Fruit fly (Drosophila melanogaster) whole organism, wandering third instar larva: ENCODE data around the gene CG4570.

Experiments used
- Abd-B ChIP-seq: fragments of >200 bp; optimal IDR thresholded peaks from 2 replicates; lab custom pipeline; 2017; ENCODE audit warnings: missing biosample characterization, missing genetic modification characterization
- CG32264 ChIP-seq: fragments of 200-800 bp; sonication (Bioruptor generic); optimal IDR thresholded peaks from 2 replicates; lab custom pipeline; 2016; ENCODE audit warnings: missing biosample characterization, missing genetic modification characterization
- CG9705 ChIP-seq: fragments of 200-800 bp; sonication (Bioruptor generic); optimal IDR thresholded peaks from 2 replicates; lab custom pipeline; 2018; ENCODE audit warnings: missing biosample characterization, mild to moderate bottlenecking, missing genetic modification characterization
- CrebA ChIP-seq: fragments of 200-800 bp; sonication (Bioruptor generic); optimal IDR thresholded peaks from 2 replicates; lab custom pipeline; 2016; ENCODE audit warnings: missing biosample characterization, mild to moderate bottlenecking, missing genetic modification characterization, borderline replicate concordance
- Dfd ChIP-seq: fragments of >200 bp; optimal IDR thresholded peaks from 2 replicates; lab custom pipeline; 2017; ENCODE audit warnings: missing biosample characterization, missing genetic modification characterization
- Dif ChIP-seq: fragments of 200-275, 200-300 bp; sonication (Bioruptor generic); optimal IDR thresholded peaks from 2 replicates; lab custom pipeline; 2018; ENCODE audit warnings: missing biosample characterization, missing genetic modification characterization; ENCODE audit not compliant: partially characterized antibody
- GATAd ChIP-seq: sonication (Bioruptor generic); optimal IDR thresholded peaks from 2 replicates; lab custom pipeline; 2016; ENCODE audit warnings: missing biosample characterization, missing genetic modification characterization
- HLH106 ChIP-seq: fragments of 200-800 bp; optimal IDR thresholded peaks from 3 replicates; lab custom pipeline; 2019; ENCODE audit warnings: missing biosample characterization, mild to moderate bottlenecking, missing genetic modification characterization, moderate library complexity
- Hnf4 ChIP-seq: fragments of 200-800 bp; sonication (Bioruptor generic); optimal IDR thresholded peaks from 2 replicates; lab custom pipeline; 2016; ENCODE audit warnings: missing biosample characterization, mild to moderate bottlenecking, missing genetic modification characterization
- Hr78 ChIP-seq: fragments of >200 bp; optimal IDR thresholded peaks from 2 replicates; lab custom pipeline; 2017; ENCODE audit warnings: missing biosample characterization, missing genetic modification characterization
- Hr83 ChIP-seq: fragments of 200-300 bp; sonication (Bioruptor generic); optimal IDR thresholded peaks from 2 replicates; lab custom pipeline; 2016; ENCODE audit warnings: missing biosample characterization, mild to moderate bottlenecking, missing genetic modification characterization, moderate library complexity; ENCODE audit not compliant: poor library complexity, severe bottlenecking
- Jra ChIP-seq: sonication (Bioruptor generic); optimal IDR thresholded peaks from 2 replicates; lab custom pipeline; 2016; ENCODE audit warnings: missing biosample characterization, missing genetic modification characterization
- Mio ChIP-seq: sonication (Bioruptor generic); optimal IDR thresholded peaks from 2 replicates; lab custom pipeline; 2016; ENCODE audit warnings: missing biosample characterization, missing genetic modification characterization
- Myc ChIP-seq: fragments of >200 bp; optimal IDR thresholded peaks from 2 replicates; lab custom pipeline; 2017
- N ChIP-seq: fragments of >200 bp; optimal IDR thresholded peaks from 2 replicates; lab custom pipeline; 2018; ENCODE audit warnings: missing biosample characterization, missing external identifiers, missing genetic modification characterization
- OdsH ChIP-seq: fragments of 200-800 bp; sonication (Bioruptor generic); optimal IDR thresholded peaks from 2 replicates; lab custom pipeline; 2016; ENCODE audit warnings: missing biosample characterization, mild to moderate bottlenecking, missing genetic modification characterization
- Rel ChIP-seq, 2 experiments: fragments of 200-800 bp; sonication (Bioruptor generic) in 1 of 2; optimal IDR thresholded peaks; 2 replicates in 1 of 2; 3 replicates in 1 of 2; lab custom pipeline; 2016 to 2019; ENCODE audit warnings: mild to moderate bottlenecking in 2 of 2, missing biosample characterization in 2 of 2, missing genetic modification characterization in 2 of 2, moderate library complexity in 1 of 2
- Sp1 ChIP-seq: fragments of 200-800 bp; sonication (Bioruptor generic); optimal IDR thresholded peaks from 3 replicates; lab custom pipeline; 2019; ENCODE audit warnings: missing biosample characterization, mild to moderate bottlenecking, missing genetic modification characterization, moderate library complexity
- Vsx2 ChIP-seq: fragments of 200-300, 225-300 bp; sonication (Bioruptor generic); optimal IDR thresholded peaks from 2 replicates; lab custom pipeline; 2018; ENCODE audit warnings: missing biosample characterization, missing genetic modification characterization; ENCODE audit not compliant: partially characterized antibody
- br ChIP-seq: fragments of 200-800 bp; sonication (Bioruptor generic); optimal IDR thresholded peaks from 2 replicates; lab custom pipeline; 2016; ENCODE audit warnings: missing biosample characterization, missing genetic modification characterization
- brk ChIP-seq: fragments of 200-800 bp; sonication (Bioruptor generic); optimal IDR thresholded peaks from 2 replicates; lab custom pipeline; 2016; ENCODE audit warnings: missing biosample characterization, mild to moderate bottlenecking, missing genetic modification characterization
- dl ChIP-seq, 2 experiments: fragments of 175-275, 200-275 bp in 1 of 2; fragments of 200-275 bp in 1 of 2; sonication (Bioruptor generic); optimal IDR thresholded peaks; lab custom pipeline; 2018; ENCODE audit warnings: mild to moderate bottlenecking in 2 of 2, missing biosample characterization in 2 of 2, missing genetic modification characterization in 2 of 2, moderate library complexity in 2 of 2; ENCODE audit not compliant: partially characterized antibody in 2 of 2, insufficient read depth in 1 of 2
- dmrt93B ChIP-seq: fragments of 200-800 bp; sonication (Bioruptor generic); optimal IDR thresholded peaks from 2 replicates; lab custom pipeline; 2018; ENCODE audit warnings: missing biosample characterization, mild to moderate bottlenecking, missing genetic modification characterization
- dsf ChIP-seq: sonication (Bioruptor generic); optimal IDR thresholded peaks from 2 replicates; lab custom pipeline; 2016; ENCODE audit warnings: missing biosample characterization, missing genetic modification characterization, borderline replicate concordance
- ey ChIP-seq: fragments of 200-800 bp; sonication (Bioruptor generic); optimal IDR thresholded peaks from 2 replicates; lab custom pipeline; 2016; ENCODE audit warnings: missing biosample characterization, missing genetic modification characterization
- foxo ChIP-seq, 2 experiments: fragments of 200-800 bp; sonication (Bioruptor generic); optimal IDR thresholded peaks; 2 replicates in 1 of 2; 3 replicates in 1 of 2; lab custom pipeline; 2016 to 2017; ENCODE audit warnings: missing biosample characterization in 2 of 2, missing genetic modification characterization in 2 of 2
- fru ChIP-seq: fragments of 200-800 bp; sonication (Bioruptor generic); optimal IDR thresholded peaks from 3 replicates; lab custom pipeline; 2016; ENCODE audit warnings: missing biosample characterization, mild to moderate bottlenecking, missing genetic modification characterization
- h ChIP-seq: fragments of 200-800 bp; sonication (Bioruptor generic); optimal IDR thresholded peaks from 3 replicates; lab custom pipeline; 2016; ENCODE audit warnings: missing biosample characterization, mild to moderate bottlenecking, missing genetic modification characterization
- jim ChIP-seq: fragments of 175-275, 200-325 bp; sonication (Bioruptor generic); optimal IDR thresholded peaks from 2 replicates; lab custom pipeline; 2016; ENCODE audit warnings: missing biosample characterization, mild to moderate bottlenecking, missing genetic modification characterization
- lola ChIP-seq: fragments of >200 bp; optimal IDR thresholded peaks from 2 replicates; lab custom pipeline; 2017; ENCODE audit warnings: missing biosample characterization, missing genetic modification characterization
- pan ChIP-seq: fragments of >200 bp; optimal IDR thresholded peaks from 2 replicates; lab custom pipeline; 2017
- psq ChIP-seq: fragments of 200-800 bp; sonication (Bioruptor generic); optimal IDR thresholded peaks from 3 replicates; lab custom pipeline; 2017; ENCODE audit warnings: missing biosample characterization, mild to moderate bottlenecking, missing genetic modification characterization, moderate library complexity
- rgr ChIP-seq: fragments of 200-800 bp; sonication (Bioruptor generic); optimal IDR thresholded peaks from 3 replicates; lab custom pipeline; 2016; ENCODE audit warnings: missing biosample characterization, mild to moderate bottlenecking, missing genetic modification characterization
- sage ChIP-seq: fragments of 200-800 bp; sonication (Bioruptor generic); optimal IDR thresholded peaks from 2 replicates; lab custom pipeline; 2016; ENCODE audit warnings: missing biosample characterization, mild to moderate bottlenecking, missing genetic modification characterization
- sv ChIP-seq: fragments of 200-800 bp; sonication (Bioruptor generic); optimal IDR thresholded peaks from 3 replicates; lab custom pipeline; 2016; ENCODE audit warnings: missing biosample characterization, missing genetic modification characterization
- tai ChIP-seq: sonication (Bioruptor generic); optimal IDR thresholded peaks from 2 replicates; lab custom pipeline; 2016; ENCODE audit warnings: missing biosample characterization, missing genetic modification characterization
- usp ChIP-seq: fragments of >200 bp; optimal IDR thresholded peaks from 2 replicates; lab custom pipeline; 2017; ENCODE audit warnings: missing biosample characterization, missing genetic modification characterization
- woc ChIP-seq: sonication (Bioruptor generic); optimal IDR thresholded peaks from 2 replicates; lab custom pipeline; 2016; ENCODE audit warnings: missing biosample characterization, mild to moderate bottlenecking, missing genetic modification characterization

The CG4570 gene

DNA sequence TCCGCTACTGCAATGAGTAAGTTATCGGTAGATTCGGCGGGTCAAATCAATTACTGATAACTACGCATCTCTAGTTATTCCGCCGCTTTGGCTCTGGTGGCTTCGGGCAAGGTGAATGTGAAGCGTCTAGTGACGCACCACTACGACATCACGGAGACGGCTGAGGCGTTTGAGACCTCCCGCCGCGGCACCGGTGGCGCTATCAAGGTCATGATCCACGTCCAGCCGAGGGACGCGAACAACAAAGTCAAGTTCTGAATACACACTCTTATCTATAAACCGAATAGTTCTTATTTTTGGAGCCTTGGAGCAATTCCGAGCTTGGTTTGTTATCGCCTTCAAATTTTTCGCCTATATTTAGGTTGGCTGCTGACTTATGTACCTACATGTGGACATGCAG lies 21.2 kb downstream of the CG4570 start:
- TF ChIP-seq Vsx2 (no peak), pan (no peak), dmrt93B (GFP tag; lab: Kevin White, UChicago) (no peak), rgr (no peak), Hr83 (no peak), lola (no peak), HLH106 (tag; lab: Kevin White, UChicago) (no peak), jim (no peak), Hnf4 (GFP tag; lab: Kevin White, UChicago) (no peak), OdsH (no peak), Dfd (GFP tag; lab: Kevin White, UChicago) (no peak), sv (GFP tag; lab: Kevin White, UChicago) (no peak), N (GFP tag; lab: Kevin White, UChicago) (no peak), Mio (no peak), fru (GFP tag; lab: Kevin White, UChicago) (no peak), dsf (no peak), h (no peak), dl (GFP tag; optimal IDR thresholded peaks at IDR 0.05; lab: Kevin White, UChicago; ENCODE audit: insufficient read depth in 1 of 2, partially characterized antibody in 2 of 2) (no peak), ey (GFP tag; lab: Kevin White, UChicago) (no peak), CrebA (GFP tag; lab: Kevin White, UChicago) (no peak)
- TF ChIP-seq, all 38 proteins: peak for 0

DNA sequence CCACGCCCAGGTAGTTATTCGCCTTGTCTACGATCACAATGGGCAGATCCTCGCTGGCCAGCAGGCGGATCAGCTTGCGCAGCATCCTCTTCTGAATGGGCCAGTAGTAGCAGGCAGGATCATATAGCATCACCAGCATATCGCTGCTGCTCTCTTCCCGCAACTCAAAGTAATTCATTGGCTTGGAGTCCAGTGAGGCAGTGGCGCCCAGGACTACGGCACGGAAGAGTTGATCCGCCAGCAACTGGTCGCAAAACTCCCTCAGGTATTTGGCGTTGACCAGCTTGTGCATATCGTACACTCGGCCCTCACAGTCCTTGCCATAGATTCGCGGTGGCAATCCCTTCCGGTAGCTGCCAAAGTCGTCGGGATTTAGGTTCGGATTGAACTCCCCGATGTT lies 22.0 kb downstream of the CG4570 start:
- TF ChIP-seq HLH106 (tag; lab: Kevin White, UChicago): no peak
- no peak for TF ChIP-seq usp (GFP tag; lab: Kevin White, UChicago)
- TF ChIP-seq CrebA (GFP tag; lab: Kevin White, UChicago): no peak
- TF ChIP-seq CG32264 (GFP tag; lab: Kevin White, UChicago): no peak

DNA sequence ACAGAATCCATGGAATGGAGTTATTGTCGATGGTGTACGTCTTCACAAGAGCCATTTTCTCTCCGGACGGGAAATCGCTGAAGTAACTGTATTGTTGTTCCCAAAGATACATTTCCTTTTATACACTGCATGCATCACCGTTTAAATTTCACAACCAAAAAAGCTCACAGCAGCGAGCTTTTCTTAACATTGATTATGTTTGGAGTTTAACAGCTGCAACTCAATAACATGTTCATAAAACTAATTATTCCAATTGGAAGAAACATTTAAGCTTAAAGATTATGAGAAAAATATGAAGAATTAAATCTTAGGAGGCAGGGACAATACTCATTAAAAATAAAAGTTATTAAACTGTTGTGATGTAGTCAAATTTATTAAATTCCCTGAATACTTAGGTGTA lies 22.6 kb downstream of the CG4570 start, which contains the start of gene CG14695:
Gene CG14695 (minus strand): TSS at position 101 of the 400 bp plus-strand sequence.
- TF ChIP-seq CG32264 (GFP tag; lab: Kevin White, UChicago) (no peak), h (no peak), CG9705 (GFP tag; lab: Kevin White, UChicago) (no peak), woc (GFP tag; lab: Kevin White, UChicago) (no peak), Abd-B (GFP tag; lab: Kevin White, UChicago) (no peak), Hr78 (GFP tag; lab: Kevin White, UChicago) (no peak), pan (no peak), rgr (no peak)

DNA sequence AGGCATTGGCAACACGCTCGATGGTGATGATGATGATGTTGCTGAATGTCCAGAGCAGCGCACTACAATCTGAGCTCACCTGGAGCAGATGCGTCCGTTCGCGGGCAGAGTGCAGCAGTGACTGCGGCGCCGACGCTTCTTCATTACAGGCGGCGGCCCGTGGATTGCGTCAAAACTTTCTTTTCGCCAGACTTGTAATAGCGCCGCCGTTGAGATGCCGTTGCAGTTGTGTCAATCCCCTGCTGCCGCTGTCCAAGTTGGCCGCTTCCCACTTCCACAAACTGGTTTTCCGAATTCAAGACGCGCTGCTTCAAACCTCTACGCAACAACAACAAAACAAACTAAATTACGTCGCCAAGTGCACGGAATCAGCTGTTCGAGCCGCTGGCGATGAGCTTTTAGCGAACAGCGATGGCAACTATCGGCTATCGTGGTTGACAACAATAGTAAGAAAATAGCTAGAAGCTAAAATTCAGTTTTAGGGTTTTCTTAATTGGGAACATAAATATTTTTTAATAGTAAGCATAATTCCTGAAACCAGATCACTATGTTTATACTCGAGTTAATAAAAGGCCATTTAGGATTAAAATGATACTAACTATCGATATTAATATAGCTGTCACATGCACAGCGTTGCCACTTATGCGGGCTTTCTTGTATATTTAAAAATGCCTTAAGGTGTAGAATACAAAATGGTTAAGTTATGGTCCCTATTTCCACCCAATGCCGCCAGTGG lies 25.4 kb downstream of the CG4570 start, which contains the start of gene Tpc1:
Gene Tpc1 (minus strand): TSS at position 365 of the 736 bp plus-strand sequence.
- TF ChIP-seq lola (no peak), Vsx2 (no peak), OdsH (no peak), fru (GFP tag; lab: Kevin White, UChicago) (peak; percentile 82), h (peak; percentile 55), psq (GFP tag; lab: Kevin White, UChicago) (peak; percentile 2), Rel (GFP tag; optimal IDR thresholded peaks at IDR 0.05; lab: Kevin White, UChicago) (no peak), Rel (tag; optimal IDR thresholded peaks at IDR 0.05; lab: Kevin White, UChicago) (peak; percentile 22), sage (GFP tag; lab: Kevin White, UChicago) (no peak), N (GFP tag; lab: Kevin White, UChicago) (no peak), tai (no peak), jim (no peak), CrebA (GFP tag; lab: Kevin White, UChicago) (no peak), dl (GFP tag; optimal IDR thresholded peaks at IDR 0.05; lab: Kevin White, UChicago; ENCODE audit: insufficient read depth in 1 of 2, partially characterized antibody in 2 of 2) (no peak), sv (GFP tag; lab: Kevin White, UChicago) (peak; percentile 60), rgr (peak; percentile 52), Hr78 (GFP tag; lab: Kevin White, UChicago) (no peak), GATAd (no peak), Myc (lab: Kevin White, UChicago) (peak; percentile 97), woc (GFP tag; lab: Kevin White, UChicago) (peak; percentile 91), Abd-B (GFP tag; lab: Kevin White, UChicago) (no peak), pan (no peak), Mio (no peak), CG32264 (GFP tag; lab: Kevin White, UChicago) (peak; percentile 13), dmrt93B (GFP tag; lab: Kevin White, UChicago) (no peak), usp (GFP tag; lab: Kevin White, UChicago) (no peak), dsf (no peak), Jra (GFP tag; lab: Kevin White, UChicago) (peak; percentile 63), Dfd (GFP tag; lab: Kevin White, UChicago) (no peak), CG9705 (GFP tag; lab: Kevin White, UChicago) (peak; percentile 30), HLH106 (tag; lab: Kevin White, UChicago) (peak; percentile 57), brk (GFP tag; lab: Kevin White, UChicago) (no peak), Sp1 (peak; percentile 21), Dif (no peak), Hnf4 (GFP tag; lab: Kevin White, UChicago) (peak; percentile 71), ey (GFP tag; lab: Kevin White, UChicago) (peak; percentile 52), br (GFP tag; lab: Kevin White, UChicago) (peak; percentile 39), foxo (GFP tag; optimal IDR thresholded peaks at IDR 0.05; lab: Kevin White, UChicago) (peak in 1 of 2 experiments; percentile 34), Hr83 (no peak)
